Fruit fly (Drosophila melanogaster): ENCODE measurements around the gene CG31068.

The CG31068 gene

DNA sequence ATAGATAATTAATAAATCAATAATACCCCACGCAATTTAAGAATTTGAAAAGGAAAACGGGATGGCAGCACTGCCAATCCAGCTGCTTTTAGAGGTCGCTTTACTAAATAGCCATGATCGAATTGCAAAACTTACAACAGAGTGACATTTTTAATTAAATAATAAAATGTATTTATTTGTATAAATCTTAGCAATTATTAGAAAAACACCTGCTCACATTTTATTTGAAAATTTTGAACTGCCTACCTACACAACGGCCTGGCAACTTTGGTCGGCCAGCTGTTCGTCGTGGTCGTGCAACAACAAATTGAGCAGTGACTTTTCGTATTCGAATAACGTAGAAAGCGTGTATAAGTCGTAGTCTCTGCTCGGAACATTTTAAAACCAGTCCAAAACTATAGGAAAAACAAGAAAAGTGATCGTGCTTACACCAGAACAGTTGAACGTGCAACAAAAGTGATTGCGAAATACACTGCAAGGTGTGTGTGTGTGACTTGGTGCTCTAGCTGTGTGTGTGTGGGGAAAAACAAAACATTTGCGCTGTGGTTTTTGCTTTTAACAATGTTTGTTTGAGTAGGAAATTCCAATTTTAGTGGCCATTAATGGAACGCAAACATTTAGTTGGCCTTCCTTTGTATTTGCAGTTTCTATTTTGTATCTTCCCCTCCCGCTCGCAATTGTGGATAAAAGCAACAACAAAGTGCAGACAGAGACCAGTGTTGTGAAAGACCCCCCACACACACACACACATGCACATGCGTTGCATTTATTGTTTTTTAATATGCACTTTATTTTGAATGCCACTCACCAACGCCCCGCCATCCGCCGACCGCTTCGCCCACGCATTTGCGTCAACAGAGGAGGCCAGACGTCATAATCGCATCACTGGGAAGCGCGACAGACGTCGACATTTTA, 41.3 kb downstream of the CG31068 start, which contains the start of gene CG5938:
TSS of gene CG5938 (plus strand) at position 262 of the 915 bp plus-strand sequence.
- TF ChIP-seq CG8301 (tag; optimal IDR thresholded peaks at IDR 0.05) (peak; percentile 22), rn (GFP tag; IDR thresholded peaks at IDR 0.05) (peak; percentile 21; the same call in 1 of the 2 replicates), Pif1A (GFP tag; optimal IDR thresholded peaks at IDR 0.05) (peak; percentile 17), CG10348 (GFP tag; IDR thresholded peaks at IDR 0.05) (no peak), EcR (GFP tag; optimal IDR thresholded peaks at IDR 0.05) (peak; percentile 19), D1 (tag; optimal IDR thresholded peaks at IDR 0.05) (no peak), CG13204 (GFP tag; optimal IDR thresholded peaks at IDR 0.05) (peak; percentile 19), fd96Ca (GFP tag; IDR thresholded peaks at IDR 0.05) (peak; percentile 63), gl (tag; optimal IDR thresholded peaks at IDR 0.05) (peak; percentile 37), CG14655 (GFP tag; optimal IDR thresholded peaks at IDR 0.05) (peak; percentile 18), CG9948 (tag; optimal IDR thresholded peaks at IDR 0.05) (no peak), CG8159 (tag; optimal IDR thresholded peaks at IDR 0.05) (peak; percentile 15), Ets98B (GFP tag; IDR thresholded peaks at IDR 0.05) (peak; percentile 49; the same call in 1 of the 2 replicates), Pif1B (GFP tag; optimal IDR thresholded peaks at IDR 0.05) (peak; percentile 41), CG32121 (GFP tag; IDR thresholded peaks at IDR 0.05) (no peak), CG34367 (tag; optimal IDR thresholded peaks at IDR 0.05) (peak; percentile 34), CG12605 (GFP tag; IDR thresholded peaks at IDR 0.05) (no peak; the same call in 1 of the 2 replicates), CG4496 (GFP tag; IDR thresholded peaks at IDR 0.05) (peak; percentile 64; the same call in 2 of the 3 replicates), Snoo (tag; optimal IDR thresholded peaks at IDR 0.05) (peak; percentile 1), CG15710 (tag; optimal IDR thresholded peaks at IDR 0.05) (no peak), CG17806 (tag; optimal IDR thresholded peaks at IDR 0.05) (no peak)

DNA sequence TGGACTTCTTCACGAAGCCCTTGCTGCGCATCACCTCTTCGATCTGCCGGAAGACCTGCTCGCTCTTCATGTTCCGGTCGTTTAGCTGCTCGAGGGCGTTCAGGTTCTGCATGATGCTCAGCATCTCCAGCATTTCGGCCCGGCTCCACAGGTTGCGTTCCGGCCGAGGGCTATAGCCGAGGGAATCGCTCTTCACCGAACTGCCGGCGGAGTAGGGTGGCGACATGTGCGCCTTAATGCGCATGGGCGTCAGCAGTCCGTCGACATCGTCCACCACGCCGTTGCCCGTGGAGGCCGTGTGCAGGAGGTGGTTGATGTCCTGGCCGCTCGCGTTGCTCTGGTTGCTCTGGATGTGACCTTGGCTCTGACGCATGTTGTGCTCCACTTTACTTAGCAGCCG, 46.0 kb downstream of the CG31068 start:
- TF ChIP-seq CG12605 (GFP tag; IDR thresholded peaks at IDR 0.05) (peak; percentile 75), CG4496 (GFP tag; IDR thresholded peaks at IDR 0.05) (no peak), CG10348 (GFP tag; IDR thresholded peaks at IDR 0.05) (no peak)

DNA sequence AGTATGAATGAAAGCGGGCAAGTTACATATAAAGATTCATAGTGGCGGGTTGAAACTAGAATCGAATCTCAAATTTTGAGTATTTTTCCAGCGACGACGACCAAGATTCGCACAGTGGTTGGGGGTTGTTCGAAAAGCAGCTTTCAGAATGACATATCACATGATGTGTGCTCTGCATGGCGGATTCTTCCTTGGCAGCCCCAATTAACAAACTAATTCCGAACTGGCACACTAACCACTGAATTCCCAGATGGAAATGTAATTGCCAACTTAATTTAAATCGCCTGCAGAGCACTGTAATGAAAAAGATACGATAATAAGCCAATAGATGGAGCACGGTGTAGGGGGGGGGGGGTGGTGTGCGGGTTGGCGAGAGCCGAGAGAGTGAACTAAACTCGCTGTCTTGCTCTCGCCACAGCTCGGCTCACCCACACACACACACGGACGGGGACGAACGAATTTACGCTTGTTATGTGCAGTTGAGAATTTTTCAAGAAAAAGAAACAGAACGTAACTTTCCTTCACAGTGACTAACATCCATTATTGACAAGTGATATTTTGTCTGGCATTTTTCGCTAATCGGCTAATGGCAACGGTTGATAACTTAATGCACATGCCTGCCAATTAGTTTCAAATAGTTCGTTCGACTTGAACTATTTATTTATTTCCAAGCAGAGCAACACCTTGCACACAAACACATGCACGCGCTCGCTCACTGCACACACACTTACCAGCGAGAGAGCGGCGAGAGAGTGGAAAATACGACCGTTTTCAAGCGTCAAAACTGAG, 47.7 kb downstream of the CG31068 start:
- peak; percentile 99 for TF ChIP-seq fd96Ca (GFP tag; IDR thresholded peaks at IDR 0.05)
- TF ChIP-seq Pif1B (GFP tag; optimal IDR thresholded peaks at IDR 0.05), result peak; percentile 98
- peak; percentile 92 for TF ChIP-seq CG13204 (GFP tag; optimal IDR thresholded peaks at IDR 0.05)
- TF ChIP-seq CG12605 (GFP tag; IDR thresholded peaks at IDR 0.05), result peak; percentile 97
- peak; percentile 97 for TF ChIP-seq CG32121 (GFP tag; IDR thresholded peaks at IDR 0.05)
- TF ChIP-seq CG15710 (tag; optimal IDR thresholded peaks at IDR 0.05), result peak; percentile 96
- TF ChIP-seq CG17806 (tag; optimal IDR thresholded peaks at IDR 0.05), result peak; percentile 98
- peak; percentile 94 for TF ChIP-seq rn (GFP tag; IDR thresholded peaks at IDR 0.05)
- peak; percentile 96 for TF ChIP-seq CG10348 (GFP tag; IDR thresholded peaks at IDR 0.05)
- TF ChIP-seq CG9948 (tag; optimal IDR thresholded peaks at IDR 0.05), result peak; percentile 97
- TF ChIP-seq gl (tag; optimal IDR thresholded peaks at IDR 0.05), result peak; percentile 94
- peak; percentile 98 for TF ChIP-seq Pif1A (GFP tag; optimal IDR thresholded peaks at IDR 0.05)
- TF ChIP-seq D1 (tag; optimal IDR thresholded peaks at IDR 0.05), result no peak
- peak; percentile 97 for TF ChIP-seq CG14655 (GFP tag; optimal IDR thresholded peaks at IDR 0.05)
- TF ChIP-seq CG8159 (tag; optimal IDR thresholded peaks at IDR 0.05), result peak; percentile 97
- peak; percentile 98 for TF ChIP-seq Ets98B (GFP tag; IDR thresholded peaks at IDR 0.05)
- TF ChIP-seq CG34367 (tag; optimal IDR thresholded peaks at IDR 0.05), result peak; percentile 98
- peak; percentile 96 for TF ChIP-seq Snoo (tag; optimal IDR thresholded peaks at IDR 0.05)
- TF ChIP-seq CG4496 (GFP tag; IDR thresholded peaks at IDR 0.05), result peak; percentile 99
- peak; percentile 36 for TF ChIP-seq EcR (GFP tag; optimal IDR thresholded peaks at IDR 0.05)
- TF ChIP-seq CG8301 (tag; optimal IDR thresholded peaks at IDR 0.05), result peak; percentile 97

DNA sequence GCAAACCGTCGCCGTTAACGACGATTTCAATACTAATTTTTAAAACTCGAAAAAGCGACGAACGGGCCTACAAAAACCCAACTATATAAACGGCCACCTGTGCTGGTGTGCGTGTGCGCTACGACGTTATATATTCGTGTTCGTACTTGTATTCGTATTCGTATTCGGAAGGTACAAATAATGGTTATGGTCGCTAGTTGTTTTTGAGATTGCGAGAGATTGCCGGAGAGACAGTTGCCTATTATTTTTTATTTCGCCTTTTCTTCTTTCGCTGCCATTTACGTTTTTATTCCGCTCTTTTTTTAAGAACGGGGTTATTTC, 48.3 kb downstream of the CG31068 start:
- TF ChIP-seq gl (tag; optimal IDR thresholded peaks at IDR 0.05) (no peak), D1 (tag; optimal IDR thresholded peaks at IDR 0.05) (no peak), CG8301 (tag; optimal IDR thresholded peaks at IDR 0.05) (no peak), Pif1A (GFP tag; optimal IDR thresholded peaks at IDR 0.05) (no peak), CG14655 (GFP tag; optimal IDR thresholded peaks at IDR 0.05) (no peak), Snoo (tag; optimal IDR thresholded peaks at IDR 0.05) (no peak), CG4496 (GFP tag; IDR thresholded peaks at IDR 0.05) (no peak), Ets98B (GFP tag; IDR thresholded peaks at IDR 0.05) (no peak), CG8159 (tag; optimal IDR thresholded peaks at IDR 0.05) (no peak), CG13204 (GFP tag; optimal IDR thresholded peaks at IDR 0.05) (no peak), CG12605 (GFP tag; IDR thresholded peaks at IDR 0.05) (no peak), Pif1B (GFP tag; optimal IDR thresholded peaks at IDR 0.05) (no peak), rn (GFP tag; IDR thresholded peaks at IDR 0.05) (no peak), fd96Ca (GFP tag; IDR thresholded peaks at IDR 0.05) (no peak)

DNA sequence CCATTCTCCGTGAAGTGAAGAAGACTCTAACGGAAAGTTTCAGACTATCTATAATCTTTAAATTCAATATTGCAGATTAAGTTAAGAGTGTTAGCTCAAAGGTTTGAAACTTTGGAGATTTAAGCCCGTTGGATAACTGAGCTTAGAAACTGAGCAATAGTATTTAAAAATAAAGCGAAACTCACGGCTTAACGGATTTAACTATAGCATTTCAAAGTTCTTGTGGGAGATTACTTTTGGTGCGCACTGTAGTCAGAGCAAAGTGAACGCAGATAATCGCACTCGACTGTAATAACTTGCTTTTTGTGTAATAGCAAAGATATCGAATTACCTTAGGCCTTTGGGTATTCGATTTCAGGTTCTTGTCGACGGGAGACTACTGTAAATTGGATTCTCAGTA, 48.8 kb downstream of the CG31068 start, which contains the start of gene mrt:
TSS of gene mrt (minus strand) at position 376 of the 400 bp plus-strand sequence.
- TF ChIP-seq Pif1B (GFP tag; optimal IDR thresholded peaks at IDR 0.05) (peak; percentile 32), CG17806 (tag; optimal IDR thresholded peaks at IDR 0.05) (peak; percentile 36), EcR (GFP tag; optimal IDR thresholded peaks at IDR 0.05) (no peak), Snoo (tag; optimal IDR thresholded peaks at IDR 0.05) (peak; percentile 19), gl (tag; optimal IDR thresholded peaks at IDR 0.05) (no peak), CG10348 (GFP tag; IDR thresholded peaks at IDR 0.05) (no peak), rn (GFP tag; IDR thresholded peaks at IDR 0.05) (no peak), CG14655 (GFP tag; optimal IDR thresholded peaks at IDR 0.05) (peak; percentile 61), CG32121 (GFP tag; IDR thresholded peaks at IDR 0.05) (peak; percentile 61; the same call in 1 of the 2 replicates), CG8301 (tag; optimal IDR thresholded peaks at IDR 0.05) (peak; percentile 50), CG12605 (GFP tag; IDR thresholded peaks at IDR 0.05) (no peak), D1 (tag; optimal IDR thresholded peaks at IDR 0.05) (no peak), fd96Ca (GFP tag; IDR thresholded peaks at IDR 0.05) (peak; percentile 67), CG4496 (GFP tag; IDR thresholded peaks at IDR 0.05) (0 out of 3 replicates have a peak, but pooled peaks have one; percentile 35), CG8159 (tag; optimal IDR thresholded peaks at IDR 0.05) (peak; percentile 56), Pif1A (GFP tag; optimal IDR thresholded peaks at IDR 0.05) (peak; percentile 71), CG13204 (GFP tag; optimal IDR thresholded peaks at IDR 0.05) (no peak), Ets98B (GFP tag; IDR thresholded peaks at IDR 0.05) (peak; percentile 41), CG15710 (tag; optimal IDR thresholded peaks at IDR 0.05) (peak; percentile 58), CG9948 (tag; optimal IDR thresholded peaks at IDR 0.05) (peak; percentile 53), CG34367 (tag; optimal IDR thresholded peaks at IDR 0.05) (peak; percentile 26)

All from whole organism, pupa.